Worm (Caenorhabditis elegans) whole organism, L3 larva: Measurements from ENCODE around the gene T14B4.5.

Experiments used
- ZK546.5 ChIP-seq: sonication (generic microtip); optimal IDR thresholded peaks from 2 replicates; lab custom pipeline; 2017; ENCODE audit warnings: missing biosample characterization, missing genetic modification characterization
- ceh-28 ChIP-seq: fragments of 150-350 bp; optimal IDR thresholded peaks from 2 replicates; lab custom pipeline; 2014; ENCODE audit warnings: missing biosample characterization, missing genetic modification reagents, missing genetic modification characterization
- ceh-82 ChIP-seq: fragments of 150-350 bp; optimal IDR thresholded peaks from 2 replicates; lab custom pipeline; 2014; ENCODE audit warnings: missing biosample characterization, missing genetic modification characterization
- egl-27 ChIP-seq: sonication (generic microtip); optimal IDR thresholded peaks from 4 replicates; lab custom pipeline; 2017; ENCODE audit warnings: missing biosample characterization, missing genetic modification reagents, missing genetic modification characterization
- elt-2 ChIP-seq: sonication (generic microtip); optimal IDR thresholded peaks from 2 replicates; lab custom pipeline; 2016; ENCODE audit warnings: missing genetic modification reagents, mild to moderate bottlenecking, missing genetic modification characterization, missing compliant biosample characterization
- jun-1 ChIP-seq: fragments of 150-350 bp; optimal IDR thresholded peaks from 2 replicates; lab custom pipeline; 2014; ENCODE audit warnings: missing biosample characterization, missing genetic modification reagents, missing genetic modification characterization
- nhr-28 ChIP-seq: fragments of 150-350 bp; optimal IDR thresholded peaks from 2 replicates; lab custom pipeline; 2014; ENCODE audit warnings: missing biosample characterization, missing genetic modification characterization
- nhr-76 ChIP-seq: fragments of 150-350 bp; sonication (generic microtip); optimal IDR thresholded peaks from 5 replicates; lab custom pipeline; 2014; ENCODE audit warnings: missing biosample characterization, missing genetic modification characterization
- pqm-1 ChIP-seq: fragments of 150-350 bp; optimal IDR thresholded peaks from 2 replicates; lab custom pipeline; 2017; ENCODE audit warnings: missing biosample characterization, missing genetic modification characterization, inconsistent platforms
- ztf-4 ChIP-seq: fragments of 150-350 bp; optimal IDR thresholded peaks from 2 replicates; lab custom pipeline; 2014; ENCODE audit warnings: missing biosample characterization, missing genetic modification characterization

DNA sequence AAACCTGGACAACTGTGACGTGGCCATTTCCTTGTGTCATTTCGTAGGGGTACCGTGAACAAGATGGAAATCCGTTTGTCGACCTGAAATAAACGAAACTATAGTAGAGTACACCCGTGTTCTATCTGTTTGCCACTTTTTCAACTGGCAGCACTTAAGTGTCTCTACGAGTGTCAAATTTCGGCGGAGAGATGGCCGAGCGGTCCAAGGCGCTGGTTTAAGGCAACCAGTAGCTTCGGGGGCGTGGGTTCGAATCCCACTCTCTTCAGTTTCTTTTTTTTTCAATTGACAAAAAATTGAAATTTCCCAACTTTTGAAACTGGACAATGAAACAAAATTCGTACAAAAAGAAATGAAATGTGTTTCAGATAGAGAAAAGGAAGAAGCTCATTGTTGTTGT lies 4.9 kb downstream of the T14B4.5 start:
- TF ChIP-seq elt-2 (tag; lab: Kevin White, UChicago) = no peak
- no peak for TF ChIP-seq ceh-28 (tag; lab: Kevin White, UChicago)
- no peak for TF ChIP-seq nhr-76 (tag; lab: Kevin White, UChicago)
- no peak for TF ChIP-seq ceh-82 (tag; lab: Kevin White, UChicago)
- TF ChIP-seq ZK546.5 (tag; lab: Kevin White, UChicago) = no peak
- TF ChIP-seq ztf-4 (tag; lab: Kevin White, UChicago) = no peak
- no peak for TF ChIP-seq jun-1 (tag; lab: Kevin White, UChicago)
- TF ChIP-seq egl-27 (tag; lab: Kevin White, UChicago) = no peak
- TF ChIP-seq nhr-28 (tag; lab: Kevin White, UChicago) = no peak
- no peak for TF ChIP-seq pqm-1 (tag; lab: Kevin White, UChicago)
